Worm (Caenorhabditis elegans) whole organism, late embryonic: ENCODE results near the gene dpy-22.

Experiments
- C38D4.7 ChIP-seq: fragments of 200-800 bp; sonication (Bioruptor generic); optimal IDR thresholded peaks from 2 replicates; lab custom pipeline; 2018; ENCODE audit warnings: mild to moderate bottlenecking, missing genetic modification characterization, moderate library complexity, missing compliant biosample characterization
- F13H6.1 ChIP-seq: sonication (generic microtip); optimal IDR thresholded peaks from 2 replicates; lab custom pipeline; 2016; ENCODE audit warnings: missing genetic modification characterization, missing compliant biosample characterization
- T23F11.4 ChIP-seq: fragments of 200-800 bp; sonication (Bioruptor generic); optimal IDR thresholded peaks from 2 replicates; lab custom pipeline; 2018; ENCODE audit warnings: mild to moderate bottlenecking, missing genetic modification characterization, missing compliant biosample characterization
- ahr-1 ChIP-seq: sonication (generic microtip); optimal IDR thresholded peaks from 2 replicates; lab custom pipeline; 2016; ENCODE audit warnings: missing genetic modification characterization, missing compliant biosample characterization
- ama-1 ChIP-seq: fragments of 150-350 bp; optimal IDR thresholded peaks from 2 replicates; lab custom pipeline; 2014
- ceh-14 ChIP-seq: sonication (generic microtip); optimal IDR thresholded peaks from 2 replicates; lab custom pipeline; 2016; ENCODE audit warnings: missing genotype, missing genetic modification characterization, missing compliant biosample characterization
- ceh-18 ChIP-seq: sonication (generic microtip); optimal IDR thresholded peaks from 2 replicates; lab custom pipeline; 2016; ENCODE audit warnings: missing genetic modification characterization, missing compliant biosample characterization
- ceh-19 ChIP-seq: fragments of 200-800 bp; sonication (Bioruptor generic); optimal IDR thresholded peaks from 2 replicates; lab custom pipeline; 2018; ENCODE audit warnings: mild to moderate bottlenecking, missing genetic modification characterization, missing compliant biosample characterization
- ceh-22 ChIP-seq: sonication (generic microtip); optimal IDR thresholded peaks from 2 replicates; lab custom pipeline; 2017; ENCODE audit warnings: missing biosample characterization, missing genetic modification characterization
- ceh-24 ChIP-seq: sonication (generic microtip); optimal IDR thresholded peaks from 2 replicates; lab custom pipeline; 2016; ENCODE audit warnings: mild to moderate bottlenecking, missing genetic modification characterization, missing compliant biosample characterization
- ceh-30 ChIP-seq: fragments of 150-350 bp; optimal IDR thresholded peaks from 2 replicates; lab custom pipeline; 2014; ENCODE audit warnings: missing biosample characterization, missing genetic modification characterization
- ceh-31 ChIP-seq: sonication (generic microtip); optimal IDR thresholded peaks from 2 replicates; lab custom pipeline; 2016; ENCODE audit warnings: missing genetic modification characterization, missing compliant biosample characterization
- ceh-45 ChIP-seq: fragments of 200-800 bp; sonication (Bioruptor generic); IDR thresholded peaks from 2 replicates; pipeline ENCODE4 v1.3.6; 2022; ENCODE audit warnings: missing genetic modification reagents, missing genetic modification characterization, missing compliant biosample characterization
- ceh-9 ChIP-seq: sonication (generic microtip); optimal IDR thresholded peaks from 2 replicates; lab custom pipeline; 2016; ENCODE audit warnings: mild to moderate bottlenecking, missing genetic modification characterization, inconsistent platforms, missing compliant biosample characterization
- dmd-4 ChIP-seq: sonication (generic microtip); optimal IDR thresholded peaks from 2 replicates; lab custom pipeline; 2016; ENCODE audit warnings: borderline replicate concordance, missing genetic modification characterization, missing compliant biosample characterization
- elt-4 ChIP-seq: sonication (generic microtip); optimal IDR thresholded peaks from 2 replicates; lab custom pipeline; 2016; ENCODE audit warnings: missing genetic modification characterization, missing compliant biosample characterization
- eyg-1 ChIP-seq: sonication (generic microtip); optimal IDR thresholded peaks from 2 replicates; lab custom pipeline; 2016; ENCODE audit warnings: missing genotype, missing genetic modification characterization, missing compliant biosample characterization
- fax-1 ChIP-seq: sonication (generic microtip); optimal IDR thresholded peaks from 2 replicates; lab custom pipeline; 2016; ENCODE audit warnings: missing genotype, missing genetic modification characterization, missing compliant biosample characterization
- fkh-10 ChIP-seq: fragments of 150-350 bp; optimal IDR thresholded peaks from 2 replicates; lab custom pipeline; 2014; ENCODE audit warnings: missing biosample characterization, missing genetic modification reagents, missing genetic modification characterization
- fkh-6 ChIP-seq: sonication (generic microtip); optimal IDR thresholded peaks from 2 replicates; lab custom pipeline; 2016; ENCODE audit warnings: missing genetic modification characterization, missing compliant biosample characterization
- hlh-13 ChIP-seq: fragments of 200-800 bp; sonication (Bioruptor generic); optimal IDR thresholded peaks from 2 replicates; lab custom pipeline; 2018; ENCODE audit warnings: mild to moderate bottlenecking, missing genetic modification characterization, missing compliant biosample characterization
- hlh-15 ChIP-seq: sonication (generic microtip); optimal IDR thresholded peaks from 2 replicates; lab custom pipeline; 2016; ENCODE audit warnings: missing genetic modification characterization, missing compliant biosample characterization
- hlh-30 ChIP-seq: sonication (generic microtip); optimal IDR thresholded peaks from 2 replicates; lab custom pipeline; 2017; ENCODE audit warnings: antibody characterized with exemption, missing genetic modification characterization, missing compliant biosample characterization; ENCODE audit not compliant: insufficient read depth
- hlh-6 ChIP-seq: sonication (generic microtip); optimal IDR thresholded peaks from 2 replicates; lab custom pipeline; 2016; ENCODE audit warnings: missing genotype, missing genetic modification characterization, missing compliant biosample characterization
- hlh-8 ChIP-seq: sonication (generic microtip); optimal IDR thresholded peaks from 2 replicates; lab custom pipeline; 2016; ENCODE audit warnings: missing genotype, missing genetic modification characterization, missing compliant biosample characterization
- madf-2 ChIP-seq: sonication (generic microtip); optimal IDR thresholded peaks from 2 replicates; lab custom pipeline; 2017; ENCODE audit warnings: missing genetic modification characterization, missing compliant biosample characterization
- mec-3 ChIP-seq: sonication (generic microtip); optimal IDR thresholded peaks from 2 replicates; lab custom pipeline; 2016; ENCODE audit warnings: borderline replicate concordance, missing genetic modification characterization, missing compliant biosample characterization
- nfya-1 ChIP-seq: sonication (generic microtip); optimal IDR thresholded peaks from 2 replicates; lab custom pipeline; 2017; ENCODE audit warnings: missing genetic modification characterization, mild to moderate bottlenecking, missing compliant biosample characterization, antibody characterized with exemption, moderate library complexity
- nhr-232 ChIP-seq: sonication (generic microtip); optimal IDR thresholded peaks from 2 replicates; lab custom pipeline; 2016; ENCODE audit warnings: missing genetic modification characterization, missing compliant biosample characterization
- npax-4 ChIP-seq: sonication (generic microtip); optimal IDR thresholded peaks from 2 replicates; lab custom pipeline; 2016; ENCODE audit warnings: missing genetic modification characterization, missing compliant biosample characterization
- odd-2 ChIP-seq: sonication (generic microtip); optimal IDR thresholded peaks from 2 replicates; lab custom pipeline; 2017; ENCODE audit warnings: antibody characterized with exemption, mild to moderate bottlenecking, missing genetic modification characterization, missing compliant biosample characterization
- pag-3 ChIP-seq: sonication (generic microtip); optimal IDR thresholded peaks from 2 replicates; lab custom pipeline; 2016; ENCODE audit warnings: missing compliant biosample characterization, missing genetic modification characterization, borderline replicate concordance
- pat-9 ChIP-seq: fragments of 200-800 bp; sonication (Bioruptor generic); optimal IDR thresholded peaks from 2 replicates; lab custom pipeline; 2018; ENCODE audit warnings: mild to moderate bottlenecking, missing genetic modification characterization, moderate library complexity, missing compliant biosample characterization
- pha-4 ChIP-seq: fragments of 150-350 bp; optimal IDR thresholded peaks from 2 replicates; lab custom pipeline; 2018; ENCODE audit warnings: missing biosample characterization, missing genetic modification reagents, missing genetic modification characterization
- pqm-1 ChIP-seq: sonication (generic microtip); optimal IDR thresholded peaks from 2 replicates; lab custom pipeline; 2016; ENCODE audit warnings: missing genetic modification characterization, missing compliant biosample characterization
- rnt-1 ChIP-seq: sonication (generic microtip); optimal IDR thresholded peaks from 2 replicates; lab custom pipeline; 2016; ENCODE audit warnings: missing genetic modification characterization, missing compliant biosample characterization
- tbx-2 ChIP-seq: sonication (generic microtip); optimal IDR thresholded peaks from 2 replicates; lab custom pipeline; 2016; ENCODE audit warnings: missing genetic modification characterization, missing compliant biosample characterization
- unc-55 ChIP-seq: sonication (generic microtip); optimal IDR thresholded peaks from 2 replicates; lab custom pipeline; 2017; ENCODE audit warnings: missing biosample characterization, missing genetic modification reagents, missing genetic modification characterization
- unc-86 ChIP-seq: sonication (generic microtip); optimal IDR thresholded peaks from 2 replicates; lab custom pipeline; 2016; ENCODE audit warnings: missing genetic modification characterization, missing compliant biosample characterization
- zip-5 ChIP-seq: sonication (generic microtip); optimal IDR thresholded peaks from 2 replicates; lab custom pipeline; 2016; ENCODE audit warnings: missing genetic modification characterization, missing compliant biosample characterization
- ztf-16 ChIP-seq: sonication (generic microtip); optimal IDR thresholded peaks from 2 replicates; lab custom pipeline; 2017; ENCODE audit warnings: missing genetic modification characterization, missing compliant biosample characterization

dpy-22 gene

ce11 chrX:9848214-9848789 lies 26.2 kb upstream of the dpy-22 start:
- no peak for TF ChIP-seq pat-9 (tag; lab: Kevin White, UChicago)
- no peak for TF ChIP-seq zip-5 (tag; lab: Kevin White, UChicago)
- no peak for TF ChIP-seq ceh-31 (tag; lab: Kevin White, UChicago)
- no peak for TF ChIP-seq ahr-1 (tag; lab: Kevin White, UChicago)

ce11 chrX:9846975-9847374 lies 24.9 kb upstream of the dpy-22 start, which contains the start of gene vab-15:
vab-15 (plus strand) TSS chrX:9847275.
- TF ChIP-seq hlh-30 (no peak), hlh-8 (no peak), ceh-30 (tag; lab: Kevin White, UChicago) (no peak), unc-86 (tag; lab: Kevin White, UChicago) (no peak), hlh-13 (GFP tag; lab: Kevin White, UChicago) (no peak), dmd-4 (tag; lab: Kevin White, UChicago) (no peak), pat-9 (tag; lab: Kevin White, UChicago) (no peak), zip-5 (tag; lab: Kevin White, UChicago) (no peak), nhr-232 (no peak), elt-4 (no peak), mec-3 (no peak), fkh-10 (GFP tag; lab: Kevin White, UChicago) (no peak), ceh-9 (tag; lab: Kevin White, UChicago) (no peak), pqm-1 (no peak), ceh-24 (tag; lab: Kevin White, UChicago) (no peak), ztf-16 (tag; lab: Kevin White, UChicago) (no peak), ceh-22 (tag; lab: Kevin White, UChicago) (no peak), F13H6.1 (no peak), pha-4 (tag; lab: Kevin White, UChicago) (no peak)

DNA sequence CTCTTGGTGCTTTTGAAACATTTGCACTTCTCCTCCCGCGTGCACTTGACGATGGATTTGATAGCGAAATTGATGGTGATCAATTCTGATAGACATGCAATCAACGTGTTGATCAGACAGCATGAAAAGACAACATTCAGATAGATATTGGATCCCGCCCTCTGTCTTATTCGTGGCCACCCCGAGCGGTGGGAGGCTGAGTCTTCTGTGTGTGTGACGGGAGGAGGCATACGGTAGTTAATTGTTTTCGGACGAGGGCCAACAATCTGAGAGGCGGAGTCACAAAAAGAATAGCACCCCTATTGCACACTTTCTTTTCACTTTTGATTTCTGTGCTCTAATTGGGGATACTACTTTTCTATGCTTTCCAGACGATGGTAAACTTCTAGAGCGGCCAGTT lies 23.8 kb upstream of the dpy-22 start:
- TF ChIP-seq T23F11.4 (no peak), nfya-1 (tag; lab: Kevin White, UChicago) (peak; percentile 27), unc-55 (GFP tag; lab: Kevin White, UChicago) (peak; percentile 14), npax-4 (no peak), fax-1 (tag; lab: Kevin White, UChicago) (no peak)

- TF ChIP-seq ceh-22 (tag; lab: Kevin White, UChicago) = no peak
- TF ChIP-seq ceh-24 (tag; lab: Kevin White, UChicago) = no peak
- no peak for TF ChIP-seq fkh-6
- TF ChIP-seq unc-55 (GFP tag; lab: Kevin White, UChicago) = peak; percentile 53
These were observed 21.5 kb upstream of the dpy-22 start for ce11 chrX:9843568-9843967.

- TF ChIP-seq rnt-1 (tag; lab: Kevin White, UChicago) (peak; percentile 13), nhr-232 (no peak), pag-3 (tag; lab: Kevin White, UChicago) (no peak)
These were observed 20.0 kb upstream of the dpy-22 start for ce11 chrX:9842102-9842501.

DNA sequence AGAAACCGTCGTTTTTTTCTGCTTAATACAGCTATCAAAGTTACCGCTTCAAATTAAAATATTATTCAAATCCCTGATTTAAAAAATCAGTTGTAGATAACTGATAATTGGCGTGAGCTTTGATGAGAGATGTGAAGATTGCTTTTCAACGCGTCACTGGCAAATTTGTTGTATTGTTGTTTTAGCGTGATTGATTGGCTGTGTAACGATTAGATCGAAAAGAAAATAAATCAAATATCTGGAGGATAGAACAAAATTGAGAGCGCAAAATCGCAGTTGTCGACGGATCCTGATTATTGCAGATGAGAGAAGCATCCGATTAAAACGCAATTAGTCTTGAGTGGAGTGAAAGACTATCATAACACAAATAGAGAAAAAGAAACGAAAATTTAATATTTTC lies 18.8 kb upstream of the dpy-22 start:
- TF ChIP-seq unc-55 (GFP tag; lab: Kevin White, UChicago) (peak; percentile 65), zip-5 (tag; lab: Kevin White, UChicago) (no peak)

- TF ChIP-seq ceh-18 (tag; lab: Kevin White, UChicago) = peak; percentile 20
- no peak for TF ChIP-seq ama-1 (lab: Kevin White, UChicago)
- TF ChIP-seq mec-3 = no peak
- no peak for TF ChIP-seq madf-2 (tag; lab: Kevin White, UChicago)
- no peak for TF ChIP-seq eyg-1 (tag; lab: Kevin White, UChicago)
- no peak for TF ChIP-seq ceh-14 (tag; lab: Kevin White, UChicago)
- TF ChIP-seq ceh-45 = no peak
- no peak for TF ChIP-seq C38D4.7
- no peak for TF ChIP-seq ahr-1 (tag; lab: Kevin White, UChicago)
- TF ChIP-seq unc-86 (tag; lab: Kevin White, UChicago) = no peak
- TF ChIP-seq tbx-2 (tag; lab: Kevin White, UChicago) = peak; percentile 21
- no peak for TF ChIP-seq hlh-15 (tag; lab: Kevin White, UChicago)
- TF ChIP-seq odd-2 (tag; lab: Kevin White, UChicago) = no peak
- no peak for TF ChIP-seq ceh-19 (GFP tag; lab: Kevin White, UChicago)
- no peak for TF ChIP-seq hlh-6 (tag; lab: Kevin White, UChicago)
- TF ChIP-seq unc-55 (GFP tag; lab: Kevin White, UChicago) = peak; percentile 34
- peak; percentile 64 for TF ChIP-seq ceh-31 (tag; lab: Kevin White, UChicago)
These were observed 16.0 kb upstream of the dpy-22 start, which contains the start of gene ipla-2 for ce11 chrX:9837989-9838541. ipla-2 (minus strand) TSS chrX:9838039.
